Fruit fly (Drosophila melanogaster) whole organism, embryonic: ENCODE data around the gene TotZ.

Experiments
- CG10209 ChIP-seq: fragments of 200-800 bp; sonication (Bioruptor generic); optimal IDR thresholded peaks from 3 replicates; lab custom pipeline; 2017; ENCODE audit warnings: missing biosample characterization, mild to moderate bottlenecking, missing genetic modification characterization, missing genetic modification reagents
- CG13123 ChIP-seq: fragments of 200-800 bp; sonication (Bioruptor generic); optimal IDR thresholded peaks from 2 replicates; lab custom pipeline; 2016; ENCODE audit warnings: missing biosample characterization, missing genetic modification characterization
- CG14667 ChIP-seq: fragments of 200-800 bp; sonication (Bioruptor generic); IDR thresholded peaks from 2 replicates; pipeline ENCODE4 v1.3.6; 2022; ENCODE audit warnings: missing biosample characterization, missing genetic modification characterization
- CG18599 ChIP-seq: fragments of 200-800 bp; sonication (Bioruptor generic); optimal IDR thresholded peaks from 3 replicates; lab custom pipeline; 2017; ENCODE audit warnings: missing biosample characterization, missing genetic modification characterization, mild to moderate bottlenecking, moderate library complexity, missing genetic modification reagents
- CG3995 ChIP-seq: fragments of 200-800 bp; sonication (Bioruptor generic); optimal IDR thresholded peaks from 3 replicates; lab custom pipeline; 2016; ENCODE audit warnings: missing biosample characterization, missing genetic modification characterization
- CG6254 ChIP-seq: fragments of 200-800 bp; sonication (Bioruptor generic); optimal IDR thresholded peaks from 3 replicates; lab custom pipeline; 2017; ENCODE audit warnings: mild to moderate bottlenecking, missing biosample characterization, missing genetic modification reagents, missing genetic modification characterization
- CG6683 ChIP-seq: fragments of 200-800 bp; sonication (Bioruptor generic); optimal IDR thresholded peaks from 2 replicates; lab custom pipeline; 2017; ENCODE audit warnings: missing biosample characterization, mild to moderate bottlenecking, missing genetic modification characterization, missing genetic modification reagents
- CG6813 ChIP-seq: fragments of 200-800 bp; sonication (Bioruptor generic); optimal IDR thresholded peaks from 2 replicates; lab custom pipeline; 2017; ENCODE audit warnings: missing biosample characterization, missing genetic modification characterization, mild to moderate bottlenecking, moderate library complexity, missing genetic modification reagents
- CG7786 ChIP-seq: fragments of 200-800 bp; sonication (Bioruptor generic); optimal IDR thresholded peaks from 2 replicates; lab custom pipeline; 2016; ENCODE audit warnings: missing biosample characterization, missing genetic modification characterization
- CG9797 ChIP-seq: fragments of 200-800 bp; sonication (Bioruptor generic); optimal IDR thresholded peaks from 3 replicates; lab custom pipeline; 2018; ENCODE audit warnings: missing biosample characterization, mild to moderate bottlenecking, missing genetic modification characterization
- CG9876 ChIP-seq: fragments of 200-800 bp; sonication (Bioruptor generic); optimal IDR thresholded peaks from 2 replicates; lab custom pipeline; 2016; ENCODE audit warnings: missing biosample characterization, missing genetic modification characterization
- CHES-1-like ChIP-seq: fragments of 200-800 bp; sonication (Bioruptor generic); optimal IDR thresholded peaks from 2 replicates; lab custom pipeline; 2016; ENCODE audit warnings: missing biosample characterization, missing genetic modification characterization
- Camta ChIP-seq: fragments of 200-800 bp; sonication (Bioruptor generic); optimal IDR thresholded peaks from 2 replicates; lab custom pipeline; 2016; ENCODE audit warnings: missing biosample characterization, missing genetic modification characterization
- Chrac-16 ChIP-seq: fragments of 200-800 bp; sonication (Bioruptor generic); optimal IDR thresholded peaks from 3 replicates; lab custom pipeline; 2016; ENCODE audit warnings: missing biosample characterization, missing genetic modification characterization
- CoRest ChIP-seq: fragments of 200-800 bp; sonication (Bioruptor generic); optimal IDR thresholded peaks from 3 replicates; lab custom pipeline; 2018; ENCODE audit warnings: missing biosample characterization, mild to moderate bottlenecking, missing genetic modification characterization, moderate library complexity
- D19B ChIP-seq: fragments of 200-800 bp; sonication (Bioruptor generic); optimal IDR thresholded peaks from 2 replicates; lab custom pipeline; 2017; ENCODE audit warnings: missing biosample characterization, mild to moderate bottlenecking, missing genetic modification characterization
- Dad ChIP-seq: fragments of 200-800 bp; sonication (Bioruptor generic); optimal IDR thresholded peaks from 3 replicates; lab custom pipeline; 2016; ENCODE audit warnings: missing biosample characterization, missing genetic modification characterization
- Dip3 ChIP-seq: fragments of 200-800 bp; sonication (Bioruptor generic); optimal IDR thresholded peaks from 3 replicates; lab custom pipeline; 2016; ENCODE audit warnings: missing biosample characterization, missing genetic modification characterization
- Drgx ChIP-seq: fragments of 200-800 bp; sonication (Bioruptor generic); IDR thresholded peaks from 2 replicates; pipeline ENCODE4 v1.3.6; 2022; ENCODE audit warnings: missing biosample characterization, missing genetic modification characterization
- E2f1 ChIP-seq: fragments of 200-800 bp; sonication (Bioruptor generic); IDR thresholded peaks from 2 replicates; pipeline ENCODE4 v1.3.6; 2022; ENCODE audit warnings: missing biosample characterization, missing genetic modification characterization
- E2f2 ChIP-seq: fragments of 200-800 bp; sonication (Bioruptor generic); IDR thresholded peaks from 2 replicates; pipeline ENCODE4 v1.3.6; 2022; ENCODE audit warnings: missing biosample characterization, missing genetic modification characterization
- Hsf ChIP-seq: fragments of 200-800 bp; sonication (Bioruptor generic); optimal IDR thresholded peaks from 3 replicates; lab custom pipeline; 2016; ENCODE audit warnings: missing biosample characterization, missing genetic modification characterization
- Neu2 ChIP-seq: fragments of 200-800 bp; sonication (Bioruptor generic); optimal IDR thresholded peaks from 3 replicates; lab custom pipeline; 2016; ENCODE audit warnings: missing biosample characterization, missing genetic modification characterization, borderline replicate concordance
- Oaz ChIP-seq: fragments of 200-800 bp; sonication (Bioruptor generic); IDR thresholded peaks from 2 replicates; pipeline ENCODE4 v1.3.6; 2022; ENCODE audit warnings: missing biosample characterization, missing genetic modification characterization
- Opbp ChIP-seq: fragments of 200-800 bp; sonication (Bioruptor generic); IDR thresholded peaks from 3 replicates; pipeline ENCODE4 v1.3.6; 2022; ENCODE audit warnings: missing biosample characterization, missing genetic modification characterization; ENCODE audit not compliant: partially characterized antibody
- Sox100B ChIP-seq: fragments of 200-800 bp; sonication (Bioruptor generic); optimal IDR thresholded peaks from 3 replicates; lab custom pipeline; 2018; ENCODE audit warnings: missing biosample characterization, mild to moderate bottlenecking, missing genetic modification characterization
- abd-A ChIP-seq: fragments of 200-800 bp; sonication (Bioruptor generic); optimal IDR thresholded peaks from 3 replicates; lab custom pipeline; 2019; ENCODE audit warnings: missing biosample characterization, mild to moderate bottlenecking, missing genetic modification characterization, moderate library complexity
- ato ChIP-seq: fragments of 200-800 bp; sonication (Bioruptor generic); IDR thresholded peaks from 2 replicates; pipeline ENCODE4 v1.3.6; 2022; ENCODE audit warnings: missing biosample characterization, missing genetic modification characterization; ENCODE audit not compliant: partially characterized antibody
- bbx ChIP-seq: fragments of 200-800 bp; sonication (Bioruptor generic); IDR thresholded peaks from 2 replicates; pipeline ENCODE4 v1.3.6; 2022; ENCODE audit warnings: missing biosample characterization, missing genetic modification characterization; ENCODE audit not compliant: partially characterized antibody
- bsh ChIP-seq, 2 experiments: fragments of 200-800 bp; sonication (Bioruptor generic); optimal IDR thresholded peaks; 2 replicates each; lab custom pipeline; 2017 to 2018; ENCODE audit warnings: mild to moderate bottlenecking in 2 of 2, missing biosample characterization in 2 of 2, missing genetic modification characterization in 2 of 2, moderate library complexity in 1 of 2
- chn ChIP-seq: fragments of 200-800 bp; sonication (Bioruptor generic); optimal IDR thresholded peaks from 2 replicates; lab custom pipeline; 2016; ENCODE audit warnings: missing biosample characterization, missing genetic modification characterization
- ci ChIP-seq: fragments of 200-800 bp; sonication (Bioruptor generic); IDR thresholded peaks from 3 replicates; pipeline ENCODE4 v1.3.6; 2022; ENCODE audit warnings: missing biosample characterization, missing genetic modification characterization
- crol ChIP-seq: fragments of 200-800 bp; sonication (Bioruptor generic); IDR thresholded peaks from 2 replicates; pipeline ENCODE4 v1.3.6; 2022; ENCODE audit warnings: missing biosample characterization, missing genetic modification characterization
- dati ChIP-seq: fragments of 200-800 bp; sonication (Bioruptor generic); IDR thresholded peaks from 2 replicates; pipeline ENCODE4 v1.3.6; 2022; ENCODE audit warnings: missing biosample characterization, missing genetic modification characterization
- dpn ChIP-seq, 2 experiments: fragments of 200-800 bp; sonication (Bioruptor generic); optimal IDR thresholded peaks; 3 replicates each; lab custom pipeline; 2016; ENCODE audit warnings: missing biosample characterization in 2 of 2, missing genetic modification characterization in 2 of 2
- esg ChIP-seq: fragments of 200-800 bp; sonication (Bioruptor generic); conservative IDR thresholded peaks from 2 replicates; pipeline ENCODE4 v1.3.6; 2022; ENCODE audit warnings: missing biosample characterization, missing genetic modification characterization
- fu2 ChIP-seq: fragments of 200-800 bp; sonication (Bioruptor generic); optimal IDR thresholded peaks from 2 replicates; lab custom pipeline; 2016; ENCODE audit warnings: missing biosample characterization, missing genetic modification characterization
- gce ChIP-seq: fragments of 200-800 bp; sonication (Bioruptor generic); IDR thresholded peaks from 3 replicates; pipeline ENCODE4 v1.3.6; 2022; ENCODE audit warnings: missing biosample characterization, missing genetic modification characterization
- gro ChIP-seq: fragments of 200-800 bp; sonication (Bioruptor generic); optimal IDR thresholded peaks from 2 replicates; lab custom pipeline; 2016; ENCODE audit warnings: missing biosample characterization, missing genetic modification characterization
- her ChIP-seq: fragments of 200-800 bp; sonication (Bioruptor generic); optimal IDR thresholded peaks from 2 replicates; lab custom pipeline; 2016; ENCODE audit warnings: missing biosample characterization, missing genetic modification characterization
- knrl ChIP-seq: fragments of 200-800 bp; sonication (Bioruptor generic); IDR thresholded peaks from 3 replicates; pipeline ENCODE4 v1.3.6; 2022; ENCODE audit warnings: missing biosample characterization, missing genetic modification characterization; ENCODE audit not compliant: partially characterized antibody
- odd ChIP-seq: fragments of 200-800 bp; sonication (Bioruptor generic); optimal IDR thresholded peaks from 2 replicates; lab custom pipeline; 2017; ENCODE audit warnings: missing biosample characterization, mild to moderate bottlenecking, missing genetic modification characterization
- pb ChIP-seq: fragments of 200-800 bp; sonication (Bioruptor generic); optimal IDR thresholded peaks from 3 replicates; lab custom pipeline; 2016; ENCODE audit warnings: missing biosample characterization, missing genetic modification characterization
- sim ChIP-seq: fragments of 200-800 bp; sonication (Bioruptor generic); IDR thresholded peaks from 2 replicates; pipeline ENCODE4 v1.3.6; 2022; ENCODE audit warnings: missing biosample characterization, missing genetic modification characterization
- stc ChIP-seq: fragments of 200-800 bp; sonication (Bioruptor generic); IDR thresholded peaks from 2 replicates; pipeline ENCODE4 v1.3.6; 2022; ENCODE audit warnings: missing biosample characterization, missing genetic modification characterization
- tin ChIP-seq: fragments of 200-800 bp; sonication (Bioruptor generic); optimal IDR thresholded peaks from 3 replicates; lab custom pipeline; 2016; ENCODE audit warnings: missing biosample characterization, missing genetic modification characterization
- toy ChIP-seq: fragments of 200-800 bp; sonication (Bioruptor generic); IDR thresholded peaks from 2 replicates; pipeline ENCODE4 v1.3.6; 2022; ENCODE audit warnings: missing biosample characterization, missing genetic modification characterization
- vfl ChIP-seq: fragments of 200-800 bp; sonication (Bioruptor generic); optimal IDR thresholded peaks from 2 replicates; lab custom pipeline; 2016; ENCODE audit warnings: missing biosample characterization, missing genetic modification characterization

The TotZ gene

dm6 chr3R:20832689-20833524 is 44.6 kb upstream of the TotZ start, which contains the start of gene Synd (continued):
- TF ChIP-seq CG13123 (GFP tag; lab: Kevin White, UChicago) (no peak), bsh (GFP tag; optimal IDR thresholded peaks at IDR 0.05; lab: Kevin White, UChicago) (no peak), gro (GFP tag; lab: Kevin White, UChicago) (peak; percentile 43), CG7786 (no peak), gce (no peak), chn (no peak), CG3995 (GFP tag; lab: Kevin White, UChicago) (peak; percentile 23), CG10209 (GFP tag; lab: Kevin White, UChicago) (no peak), vfl (no peak), dpn (GFP tag; optimal IDR thresholded peaks at IDR 0.05; lab: Kevin White, UChicago) (peak in 1 of 2 experiments; percentile 49), CG9876 (no peak), toy (GFP tag; lab: Robert Waterston, UW) (no peak), CG18599 (GFP tag; lab: Kevin White, UChicago) (peak; percentile 52), Neu2 (GFP tag; lab: Kevin White, UChicago) (no peak), CoRest (tag; lab: Kevin White, UChicago) (no peak), CG6683 (GFP tag; lab: Kevin White, UChicago) (peak; percentile 5), Hsf (no peak), CG6254 (no peak), Oaz (no peak), esg (GFP tag; lab: Robert Waterston, UW) (no peak), CG6813 (GFP tag; lab: Kevin White, UChicago) (peak; percentile 7), crol (GFP tag; lab: Robert Waterston, UW) (0 out of 2 replicates have a peak, but pooled peaks have one; percentile 26), CHES-1-like (peak; percentile 25), Drgx (GFP tag; lab: Robert Waterston, UW) (0 out of 2 replicates have a peak, but pooled peaks have one; percentile 16), ci (GFP tag; lab: Robert Waterston, UW) (0 out of 3 replicates have a peak, but pooled peaks have one; percentile 40), Opbp (GFP tag; lab: Robert Waterston, UW) (no peak), bbx (no peak), sim (GFP tag; lab: Robert Waterston, UW) (no peak), knrl (peak; percentile 31; the same call in 1 of the 3 replicates), Chrac-16 (GFP tag; lab: Kevin White, UChicago) (no peak), E2f1 (GFP tag; lab: Robert Waterston, UW) (no peak), odd (GFP tag; lab: Kevin White, UChicago) (no peak), stc (peak; percentile 14; the same call in 1 of the 2 replicates), CG9797 (GFP tag; lab: Kevin White, UChicago) (peak; percentile 85), abd-A (peak; percentile 29), Dad (GFP tag; lab: Kevin White, UChicago) (no peak), her (GFP tag; lab: Kevin White, UChicago) (peak; percentile 23), Dip3 (GFP tag; lab: Kevin White, UChicago) (no peak), ato (no peak), CG14667 (GFP tag; lab: Robert Waterston, UW) (no peak), pb (GFP tag; lab: Kevin White, UChicago) (no peak), Camta (GFP tag; lab: Kevin White, UChicago) (no peak), D19B (GFP tag; lab: Kevin White, UChicago) (peak; percentile 25), Sox100B (no peak), tin (GFP tag; lab: Kevin White, UChicago) (no peak), fu2 (GFP tag; lab: Kevin White, UChicago) (no peak), dati (GFP tag; lab: Robert Waterston, UW) (no peak), E2f2 (GFP tag; lab: Robert Waterston, UW) (0 out of 2 replicates have a peak, but pooled peaks have one; percentile 9)
